Fruit fly (Drosophila melanogaster) whole organism, embryonic: ENCODE data around the gene Hsp110.
A peak's percentile ranks its signal among the peaks of the same experiment; 100 is the strongest.

ENCODE experiments used
- Aef1 ChIP-seq: fragments of 200-800 bp; sonication (Bioruptor generic); IDR thresholded peaks from 3 replicates; pipeline ENCODE4 v1.3.6; 2022; ENCODE audit warnings: missing biosample characterization, missing genetic modification characterization
- Bteb2 ChIP-seq: fragments of 200-800 bp; sonication (Bioruptor generic); optimal IDR thresholded peaks from 2 replicates; lab custom pipeline; 2016; ENCODE audit warnings: missing biosample characterization, missing genetic modification characterization
- CG12219 ChIP-seq: fragments of 200-800 bp; sonication (Bioruptor generic); optimal IDR thresholded peaks from 3 replicates; lab custom pipeline; 2018; ENCODE audit warnings: missing biosample characterization, mild to moderate bottlenecking, missing genetic modification characterization
- CG13287 ChIP-seq: fragments of 200-800 bp; sonication (Bioruptor generic); IDR thresholded peaks from 2 replicates; pipeline ENCODE4 v1.3.6; 2022; ENCODE audit warnings: missing biosample characterization, missing genetic modification characterization; ENCODE audit not compliant: partially characterized antibody
- CG15011 ChIP-seq: fragments of 200-800 bp; sonication (Bioruptor generic); optimal IDR thresholded peaks from 3 replicates; lab custom pipeline; 2018; ENCODE audit warnings: missing biosample characterization, mild to moderate bottlenecking, missing genetic modification characterization
- CG17612 ChIP-seq: fragments of 200-800 bp; sonication (Bioruptor generic); IDR thresholded peaks from 2 replicates; pipeline ENCODE4 v1.3.6; 2022; ENCODE audit warnings: missing biosample characterization, missing genetic modification characterization
- CG1792 ChIP-seq: fragments of 200-800 bp; sonication (Bioruptor generic); optimal IDR thresholded peaks from 2 replicates; lab custom pipeline; 2016; ENCODE audit warnings: missing biosample characterization, missing genetic modification characterization
- CG18476 ChIP-seq: fragments of 200-800 bp; sonication (Bioruptor generic); optimal IDR thresholded peaks from 2 replicates; lab custom pipeline; 2016; ENCODE audit warnings: missing biosample characterization, mild to moderate bottlenecking, missing genetic modification characterization
- CG31224 ChIP-seq: fragments of 200-800 bp; sonication (Bioruptor generic); IDR thresholded peaks from 2 replicates; pipeline ENCODE4 v1.3.6; 2022; ENCODE audit warnings: missing biosample characterization, missing genetic modification characterization
- CG32532 ChIP-seq: fragments of 200-800 bp; sonication (Bioruptor generic); IDR thresholded peaks from 2 replicates; pipeline ENCODE4 v1.3.6; 2022; ENCODE audit warnings: missing biosample characterization, missing genetic modification characterization
- CG3407 ChIP-seq: fragments of 200-800 bp; sonication (Bioruptor generic); optimal IDR thresholded peaks from 2 replicates; lab custom pipeline; 2018; ENCODE audit warnings: missing biosample characterization, mild to moderate bottlenecking, missing genetic modification characterization
- CG3995 ChIP-seq: fragments of 200-800 bp; sonication (Bioruptor generic); optimal IDR thresholded peaks from 3 replicates; lab custom pipeline; 2016; ENCODE audit warnings: missing biosample characterization, missing genetic modification characterization
- CG4820 ChIP-seq: fragments of 200-800 bp; sonication (Bioruptor generic); optimal IDR thresholded peaks from 3 replicates; lab custom pipeline; 2016; ENCODE audit warnings: missing biosample characterization, missing genetic modification characterization
- CG6683 ChIP-seq: fragments of 200-800 bp; sonication (Bioruptor generic); optimal IDR thresholded peaks from 2 replicates; lab custom pipeline; 2017; ENCODE audit warnings: missing biosample characterization, mild to moderate bottlenecking, missing genetic modification characterization, missing genetic modification reagents
- CG7786 ChIP-seq: fragments of 200-800 bp; sonication (Bioruptor generic); optimal IDR thresholded peaks from 2 replicates; lab custom pipeline; 2016; ENCODE audit warnings: missing biosample characterization, missing genetic modification characterization
- CG7928 ChIP-seq: fragments of 200-800 bp; sonication (Bioruptor generic); optimal IDR thresholded peaks from 2 replicates; lab custom pipeline; 2017; ENCODE audit warnings: missing biosample characterization, mild to moderate bottlenecking, missing genetic modification characterization
- CG8478 ChIP-seq: fragments of >200 bp; optimal IDR thresholded peaks from 2 replicates; lab custom pipeline; 2018
- CG8765 ChIP-seq: fragments of 200-800 bp; sonication (Bioruptor generic); IDR thresholded peaks from 2 replicates; pipeline ENCODE4 v1.3.6; 2022; ENCODE audit warnings: missing biosample characterization, missing genetic modification characterization
- CG9797 ChIP-seq: fragments of 200-800 bp; sonication (Bioruptor generic); optimal IDR thresholded peaks from 3 replicates; lab custom pipeline; 2018; ENCODE audit warnings: missing biosample characterization, mild to moderate bottlenecking, missing genetic modification characterization
- Chrac-16 ChIP-seq: fragments of 200-800 bp; sonication (Bioruptor generic); optimal IDR thresholded peaks from 3 replicates; lab custom pipeline; 2016; ENCODE audit warnings: missing biosample characterization, missing genetic modification characterization
- Dbx ChIP-seq: fragments of 200-800 bp; sonication (Bioruptor generic); IDR thresholded peaks from 3 replicates; pipeline ENCODE4 v1.3.6; 2022; ENCODE audit warnings: missing biosample characterization, missing genetic modification characterization
- GATAe ChIP-seq: fragments of 200-800 bp; sonication (Bioruptor generic); conservative IDR thresholded peaks from 2 replicates; pipeline ENCODE4 v1.3.6; 2022; ENCODE audit warnings: missing biosample characterization, missing genetic modification characterization
- Hand ChIP-seq: fragments of 200-800 bp; sonication (Bioruptor generic); optimal IDR thresholded peaks from 2 replicates; lab custom pipeline; 2017; ENCODE audit warnings: mild to moderate bottlenecking, missing biosample characterization, missing genetic modification reagents, missing genetic modification characterization
- Hr78 ChIP-seq, 2 experiments: fragments of 200-800 bp in 1 of 2; fragments of >200 bp in 1 of 2; sonication (Bioruptor generic) in 1 of 2; optimal IDR thresholded peaks; 2 replicates each; lab custom pipeline; 2017 to 2019; ENCODE audit warnings: missing biosample characterization in 2 of 2, missing genetic modification characterization in 2 of 2, mild to moderate bottlenecking in 1 of 2, moderate library complexity in 1 of 2
- Mad ChIP-seq: fragments of 200-800 bp; sonication (Bioruptor generic); optimal IDR thresholded peaks from 2 replicates; lab custom pipeline; 2016; ENCODE audit warnings: missing biosample characterization, missing genetic modification characterization
- NC2β ChIP-seq: fragments of 200-800 bp; sonication (Bioruptor generic); optimal IDR thresholded peaks from 2 replicates; lab custom pipeline; 2016; ENCODE audit warnings: missing biosample characterization, missing genetic modification characterization
- Oaz ChIP-seq: fragments of 200-800 bp; sonication (Bioruptor generic); IDR thresholded peaks from 2 replicates; pipeline ENCODE4 v1.3.6; 2022; ENCODE audit warnings: missing biosample characterization, missing genetic modification characterization
- Opbp ChIP-seq: fragments of 200-800 bp; sonication (Bioruptor generic); IDR thresholded peaks from 3 replicates; pipeline ENCODE4 v1.3.6; 2022; ENCODE audit warnings: missing biosample characterization, missing genetic modification characterization; ENCODE audit not compliant: partially characterized antibody
- Rfx ChIP-seq: fragments of 200-800 bp; sonication (Bioruptor generic); IDR thresholded peaks from 2 replicates; pipeline ENCODE4 v1.3.6; 2022; ENCODE audit warnings: missing biosample characterization, missing genetic modification characterization
- amos ChIP-seq: fragments of 200-800 bp; sonication (Bioruptor generic); IDR thresholded peaks from 2 replicates; pipeline ENCODE4 v1.3.6; 2022; ENCODE audit warnings: missing biosample characterization, missing genetic modification characterization; ENCODE audit not compliant: partially characterized antibody
- ap ChIP-seq: fragments of 200-800 bp; sonication (Bioruptor generic); IDR thresholded peaks from 2 replicates; pipeline ENCODE4 v1.3.6; 2022; ENCODE audit warnings: missing biosample characterization, missing genetic modification characterization
- bcd ChIP-seq: fragments of 200-800 bp; sonication (Bioruptor generic); optimal IDR thresholded peaks from 2 replicates; lab custom pipeline; 2017; ENCODE audit warnings: missing biosample characterization, mild to moderate bottlenecking, missing genetic modification characterization
- cg ChIP-seq: fragments of 200-800 bp; sonication (Bioruptor generic); optimal IDR thresholded peaks from 3 replicates; lab custom pipeline; 2019; ENCODE audit warnings: missing biosample characterization, mild to moderate bottlenecking, missing genetic modification characterization, moderate library complexity
- chif ChIP-seq, 2 experiments: fragments of 200-800 bp; sonication (Bioruptor generic); optimal IDR thresholded peaks; 3 replicates each; lab custom pipeline; 2016; ENCODE audit warnings: missing biosample characterization in 2 of 2, missing genetic modification characterization in 2 of 2
- ci ChIP-seq: fragments of 200-800 bp; sonication (Bioruptor generic); IDR thresholded peaks from 3 replicates; pipeline ENCODE4 v1.3.6; 2022; ENCODE audit warnings: missing biosample characterization, missing genetic modification characterization
- emc ChIP-seq: fragments of 200-800 bp; sonication (Bioruptor generic); optimal IDR thresholded peaks from 2 replicates; lab custom pipeline; 2016; ENCODE audit warnings: missing biosample characterization, missing genetic modification characterization
- ewg ChIP-seq: fragments of 200-800 bp; sonication (Bioruptor generic); optimal IDR thresholded peaks from 3 replicates; lab custom pipeline; 2017; ENCODE audit warnings: mild to moderate bottlenecking, missing biosample characterization, missing genetic modification reagents, missing genetic modification characterization
- fd96Cb ChIP-seq: fragments of 200-800 bp; sonication (Bioruptor generic); optimal IDR thresholded peaks from 2 replicates; lab custom pipeline; 2018; ENCODE audit warnings: missing biosample characterization, mild to moderate bottlenecking, missing genetic modification characterization, moderate library complexity
- hb ChIP-seq: fragments of 200-800 bp; sonication (Bioruptor generic); IDR thresholded peaks from 3 replicates; pipeline ENCODE4 v1.3.6; 2022; ENCODE audit warnings: missing biosample characterization, missing genetic modification characterization; ENCODE audit not compliant: partially characterized antibody
- lbe ChIP-seq: fragments of 200-800 bp; sonication (Bioruptor generic); optimal IDR thresholded peaks from 2 replicates; lab custom pipeline; 2016; ENCODE audit warnings: missing biosample characterization, mild to moderate bottlenecking, missing genetic modification characterization
- oc ChIP-seq: fragments of 200-800 bp; sonication (Bioruptor generic); optimal IDR thresholded peaks from 2 replicates; lab custom pipeline; 2018; ENCODE audit warnings: missing biosample characterization, mild to moderate bottlenecking, missing genetic modification characterization, moderate library complexity
- pfk ChIP-seq: fragments of 200-800 bp; sonication (Bioruptor generic); optimal IDR thresholded peaks from 2 replicates; lab custom pipeline; 2018; ENCODE audit warnings: missing biosample characterization, mild to moderate bottlenecking, missing genetic modification characterization, moderate library complexity
- ro ChIP-seq: fragments of 200-800 bp; sonication (Bioruptor generic); IDR thresholded peaks from 2 replicates; pipeline ENCODE4 v1.3.6; 2022; ENCODE audit warnings: missing biosample characterization, missing genetic modification characterization
- slp2 ChIP-seq: fragments of 200-800 bp; sonication (Bioruptor generic); optimal IDR thresholded peaks from 2 replicates; lab custom pipeline; 2016; ENCODE audit warnings: missing biosample characterization, missing genetic modification characterization
- sqz ChIP-seq: fragments of 200-800 bp; sonication (Bioruptor generic); optimal IDR thresholded peaks from 3 replicates; lab custom pipeline; 2018; ENCODE audit warnings: missing biosample characterization, mild to moderate bottlenecking, missing genetic modification characterization
- stc ChIP-seq: fragments of 200-800 bp; sonication (Bioruptor generic); IDR thresholded peaks from 2 replicates; pipeline ENCODE4 v1.3.6; 2022; ENCODE audit warnings: missing biosample characterization, missing genetic modification characterization
- trh ChIP-seq: fragments of 200-800 bp; sonication (Bioruptor generic); optimal IDR thresholded peaks from 2 replicates; lab custom pipeline; 2016; ENCODE audit warnings: missing biosample characterization, missing genetic modification characterization
- tup ChIP-seq: fragments of 200-800 bp; sonication (Bioruptor generic); optimal IDR thresholded peaks from 2 replicates; lab custom pipeline; 2016; ENCODE audit warnings: missing biosample characterization, mild to moderate bottlenecking, missing genetic modification characterization, moderate library complexity
- wdn ChIP-seq: fragments of 200-800 bp; sonication (Bioruptor generic); IDR thresholded peaks from 2 replicates; pipeline ENCODE4 v1.3.6; 2022; ENCODE audit warnings: missing biosample characterization, missing genetic modification characterization
- zfh2 ChIP-seq: fragments of 200-800 bp; sonication (Bioruptor generic); optimal IDR thresholded peaks from 2 replicates; lab custom pipeline; 2016; ENCODE audit warnings: missing biosample characterization, missing genetic modification characterization

Gene Hsp110

DNA sequence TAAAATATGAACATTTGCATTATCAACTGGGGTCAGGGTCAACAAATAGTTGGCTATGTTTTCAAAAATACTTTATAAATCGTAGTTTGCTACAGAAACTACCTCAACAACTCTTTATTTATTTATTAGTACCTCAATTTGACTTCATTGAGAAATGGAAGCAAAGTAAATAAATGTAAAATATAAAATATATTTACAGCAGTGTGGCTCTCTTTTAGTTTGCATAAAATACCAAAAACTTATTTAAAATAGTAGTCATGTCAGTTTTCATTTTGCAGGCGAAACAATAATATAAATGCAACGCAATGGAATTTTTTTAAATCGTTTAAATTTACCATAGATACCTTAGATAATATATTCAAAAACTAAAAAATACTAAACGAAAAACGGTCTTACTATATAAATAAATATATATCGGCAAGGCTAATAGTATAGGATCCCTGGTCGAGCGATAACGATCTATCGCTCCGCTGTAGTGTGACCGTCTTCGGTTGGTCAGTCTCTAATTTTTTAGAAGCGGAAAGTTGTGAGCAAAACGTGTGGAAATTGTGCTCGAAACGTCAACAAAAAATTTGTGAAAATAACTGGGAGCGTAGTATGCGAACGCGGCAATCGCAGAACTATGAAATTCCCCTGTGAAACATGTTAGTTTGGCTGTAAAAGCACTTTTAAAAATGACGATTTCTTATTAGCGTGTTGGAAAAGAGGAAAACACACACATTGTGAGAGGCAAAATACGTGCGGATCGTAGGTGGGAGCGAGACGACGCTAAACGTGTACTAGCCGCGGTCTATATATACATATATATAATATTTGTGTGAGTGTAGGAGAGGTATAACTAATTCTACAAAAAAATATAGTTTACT is 34.9 kb upstream of the Hsp110 start, which contains the start of the genes Nprl3 and upSET (continued):
- TF ChIP-seq wdn (GFP tag; lab: Robert Waterston, UW) (no peak), Oaz (GFP tag; lab: Robert Waterston, UW) (no peak), CG15011 (GFP tag; lab: Kevin White, UChicago) (no peak), Bteb2 (GFP tag; lab: Kevin White, UChicago) (no peak), CG6683 (GFP tag; lab: Kevin White, UChicago) (no peak), Hr78 (GFP tag; optimal IDR thresholded peaks at IDR 0.05; lab: Kevin White, UChicago) (peak in 1 of 2 experiments; percentile 2), fd96Cb (tag; lab: Kevin White, UChicago) (no peak), CG9797 (GFP tag; lab: Kevin White, UChicago) (peak; percentile 98), chif (GFP tag; optimal IDR thresholded peaks at IDR 0.05; lab: Kevin White, UChicago) (no peak), Dbx (GFP tag; lab: Robert Waterston, UW) (0 out of 3 replicates have a peak, but pooled peaks have one; percentile 37), CG7928 (peak; percentile 93), CG17612 (GFP tag; lab: Robert Waterston, UW) (no peak), ewg (GFP tag; lab: Kevin White, UChicago) (no peak), bcd (GFP tag; lab: Kevin White, UChicago) (no peak), stc (no peak), Aef1 (GFP tag; lab: Robert Waterston, UW) (no peak), CG12219 (GFP tag; lab: Kevin White, UChicago) (no peak), zfh2 (GFP tag; lab: Kevin White, UChicago) (no peak), CG13287 (GFP tag; lab: Robert Waterston, UW) (peak; percentile 88), CG32532 (GFP tag; lab: Robert Waterston, UW) (0 out of 2 replicates have a peak, but pooled peaks have one; percentile 41), ro (GFP tag; lab: Robert Waterston, UW) (no peak), GATAe (GFP tag; lab: Robert Waterston, UW) (no peak), pfk (GFP tag; lab: Kevin White, UChicago) (no peak), amos (GFP tag; lab: Robert Waterston, UW) (peak; percentile 95), Opbp (GFP tag; lab: Robert Waterston, UW) (peak; percentile 93), NC2β (GFP tag; lab: Kevin White, UChicago) (peak; percentile 14), CG3407 (GFP tag; lab: Kevin White, UChicago) (no peak), tup (no peak), Mad (no peak), cg (GFP tag; lab: Kevin White, UChicago) (no peak), Chrac-16 (no peak), Hand (GFP tag; lab: Kevin White, UChicago) (no peak), trh (no peak), ap (no peak)

DNA sequence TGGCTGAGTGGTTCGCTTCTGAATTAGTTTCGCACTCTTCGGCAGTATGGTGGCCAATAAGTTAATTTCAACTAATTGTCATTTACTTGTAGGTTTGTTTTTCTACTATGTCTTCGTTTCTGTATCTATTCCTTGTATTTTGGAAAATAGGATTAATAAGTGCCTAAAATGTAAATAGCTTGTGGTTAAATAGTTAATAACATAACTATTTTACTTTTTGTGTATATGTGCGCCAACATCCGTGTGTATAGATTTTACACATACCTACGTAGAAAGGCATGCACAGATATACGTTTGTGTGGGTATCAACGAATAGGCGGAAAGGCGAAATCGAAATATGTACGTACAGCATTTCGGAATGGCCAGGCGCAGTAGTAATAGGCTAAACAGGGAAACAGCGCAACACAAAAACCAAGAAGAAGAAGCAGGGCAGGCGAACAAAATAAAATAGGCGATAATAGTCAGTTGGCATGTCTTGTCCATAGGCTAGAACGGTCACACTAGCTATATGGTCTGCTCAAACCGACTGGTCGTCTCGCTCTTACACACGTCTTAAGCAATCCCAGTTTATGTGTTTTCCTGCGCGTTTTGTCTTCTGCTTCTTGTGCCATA is 34.2 kb upstream of the Hsp110 start:
- no peak for TF ChIP-seq CG7786 (GFP tag; lab: Kevin White, UChicago)
- no peak for TF ChIP-seq emc (GFP tag; lab: Kevin White, UChicago)
- 0 out of 3 replicates have a peak, but pooled peaks have one; percentile 42 for TF ChIP-seq ci (GFP tag; lab: Robert Waterston, UW)
- TF ChIP-seq CG18476 (GFP tag; lab: Kevin White, UChicago): no peak
- TF ChIP-seq slp2 (GFP tag; lab: Kevin White, UChicago): no peak
- no peak for TF ChIP-seq sqz (GFP tag; lab: Kevin White, UChicago)
- TF ChIP-seq CG1792 (GFP tag; lab: Kevin White, UChicago): no peak
- TF ChIP-seq CG3995: no peak
- TF ChIP-seq CG8478 (lab: Kevin White, UChicago): no peak
- 0 out of 2 replicates have a peak, but pooled peaks have one; percentile 16 for TF ChIP-seq Rfx
- no peak for TF ChIP-seq hb
- no peak for TF ChIP-seq CG4820 (GFP tag; lab: Kevin White, UChicago)
- TF ChIP-seq CG31224 (GFP tag; lab: Robert Waterston, UW): no peak
- no peak for TF ChIP-seq lbe (GFP tag; lab: Kevin White, UChicago)
- peak; percentile 72 for TF ChIP-seq oc
- no peak for TF ChIP-seq CG8765 (GFP tag; lab: Robert Waterston, UW)
